Fruit fly (Drosophila melanogaster) S2 (cell line): ENCODE results near the gene dlp.

Experiments used
- CG8478 ChIP-seq: fragments of >200 bp; optimal IDR thresholded peaks from 2 replicates; lab custom pipeline; 2018
- CTCF ChIP-seq, 2 experiments: fragments of >200 bp; optimal IDR thresholded peaks; 2 replicates each; lab custom pipeline; 2018

dm6 chr3L:14652554-14652953 lies 20.2 kb downstream of the dlp start:
- TF ChIP-seq CG8478 (lab: Kevin White, UChicago) (no peak), CTCF (optimal IDR thresholded peaks at IDR 0.05; lab: Kevin White, UChicago) (no peak)
